Fruit fly (Drosophila melanogaster): ENCODE data around the gene CG17005.

The CG17005 gene

DNA sequence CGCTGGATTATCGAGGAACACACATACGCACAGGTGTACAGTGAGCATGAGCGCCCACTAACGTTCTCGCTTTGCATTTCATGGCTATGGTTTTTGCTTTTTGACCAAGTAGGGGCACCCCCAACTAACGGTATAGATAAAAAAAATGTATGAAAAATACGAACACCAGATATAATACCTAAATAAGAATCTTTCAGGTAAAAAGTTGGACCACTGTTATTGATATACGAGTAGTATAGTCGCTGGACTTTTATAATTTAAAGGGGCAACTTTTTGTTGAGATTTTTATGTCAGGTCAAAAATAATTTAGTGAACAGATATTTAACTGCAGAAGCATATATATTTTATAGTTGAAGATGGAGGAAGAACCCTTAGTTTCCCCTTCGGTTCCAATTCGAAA is at the start of gene CG17005:
CG17005 (plus strand) TSS at position 301 of the 400 bp plus-strand sequence.
- TF ChIP-seq sens (GFP tag) (peak; percentile 4), CG1233 (GFP tag; optimal IDR thresholded peaks at IDR 0.05) (no peak)

- peak; percentile 24 for TF ChIP-seq Ets65A (GFP tag)
- no peak for TF ChIP-seq rib (GFP tag; IDR thresholded peaks at IDR 0.05)
- no peak for TF ChIP-seq CG10274 (GFP tag; optimal IDR thresholded peaks at IDR 0.05)
- no peak for TF ChIP-seq CG12104 (GFP tag; optimal IDR thresholded peaks at IDR 0.05)
- TF ChIP-seq abd-A (tag; optimal IDR thresholded peaks at IDR 0.05) = peak; percentile 56
- TF ChIP-seq CG7372 (GFP tag; IDR thresholded peaks at IDR 0.05) = 0 out of 2 replicates have a peak, but pooled peaks have one; percentile 10
- 0 out of 2 replicates have a peak, but pooled peaks have one; percentile 5 for TF ChIP-seq Dref (GFP tag; IDR thresholded peaks at IDR 0.05)
- peak; percentile 77 for TF ChIP-seq scrt (GFP tag; optimal IDR thresholded peaks at IDR 0.05)
- peak; percentile 9 for TF ChIP-seq CG13894 (tag; optimal IDR thresholded peaks at IDR 0.05)
- no peak for TF ChIP-seq CG15696 (tag; optimal IDR thresholded peaks at IDR 0.05)
- no peak for TF ChIP-seq CG4707 (GFP tag; optimal IDR thresholded peaks at IDR 0.05)
Measured at dm6 chr2L:9321022-9321421, 6.5 kb upstream of the CG17005 start.

- TF ChIP-seq CTCF (GFP tag; optimal IDR thresholded peaks at IDR 0.05) (peak; percentile 52), CG3847 (GFP tag; IDR thresholded peaks at IDR 0.05) (peak; percentile 100), Jarid2 (GFP tag; optimal IDR thresholded peaks at IDR 0.05) (no peak), CG10431 (GFP tag; optimal IDR thresholded peaks at IDR 0.05) (no peak), Side (GFP tag; optimal IDR thresholded peaks at IDR 0.05) (no peak), fd3F (GFP tag; optimal IDR thresholded peaks at IDR 0.05) (no peak), CG7987 (GFP tag; optimal IDR thresholded peaks at IDR 0.05) (no peak), trh (GFP tag; optimal IDR thresholded peaks at IDR 0.05) (no peak), hth (optimal IDR thresholded peaks at IDR 0.05) (no peak), sima (GFP tag; optimal IDR thresholded peaks at IDR 0.05) (no peak), Rx (GFP tag; IDR thresholded peaks at IDR 0.05) (no peak), CG15269 (tag; optimal IDR thresholded peaks at IDR 0.05) (no peak), Mad (GFP tag; optimal IDR thresholded peaks at IDR 0.05) (no peak), CG11504 (tag; optimal IDR thresholded peaks at IDR 0.05) (no peak), gcm (GFP tag; optimal IDR thresholded peaks at IDR 0.05) (no peak), Dp (GFP tag; optimal IDR thresholded peaks at IDR 0.05) (peak; percentile 100), onecut (GFP tag; IDR thresholded peaks at IDR 0.05) (no peak), CG6791 (GFP tag; IDR thresholded peaks at IDR 0.05; ENCODE audit: partially characterized antibody) (peak; percentile 57; the same call in 2 of the 3 replicates), CG7271 (tag; optimal IDR thresholded peaks at IDR 0.05) (no peak), Atf6 (GFP tag; IDR thresholded peaks at IDR 0.05) (no peak), CoRest (tag; optimal IDR thresholded peaks at IDR 0.05) (no peak), fru (optimal IDR thresholded peaks at IDR 0.05) (no peak), cg (GFP tag; optimal IDR thresholded peaks at IDR 0.05) (no peak), bsh (GFP tag; optimal IDR thresholded peaks at IDR 0.05) (no peak), maf-S (GFP tag; optimal IDR thresholded peaks at IDR 0.05) (peak; percentile 1), stwl (tag; optimal IDR thresholded peaks at IDR 0.05) (peak; percentile 91), Rfx (GFP tag; IDR thresholded peaks at IDR 0.05) (no peak), slbo (GFP tag; IDR thresholded peaks at IDR 0.05) (no peak), Med (GFP tag) (no peak), al (GFP tag; IDR thresholded peaks at IDR 0.05) (no peak), sisA (GFP tag; IDR thresholded peaks at IDR 0.05) (no peak), pzg (GFP tag; optimal IDR thresholded peaks at IDR 0.05) (peak; percentile 96), Ets65A (GFP tag) (peak; percentile 94), ftz-f1 (GFP tag; optimal IDR thresholded peaks at IDR 0.05) (no peak), abd-A (tag; optimal IDR thresholded peaks at IDR 0.05) (no peak), Fer3 (tag; optimal IDR thresholded peaks at IDR 0.05) (no peak), CG12219 (GFP tag; optimal IDR thresholded peaks at IDR 0.05) (no peak), cwo (GFP tag; optimal IDR thresholded peaks at IDR 0.05) (no peak), Aef1 (GFP tag; IDR thresholded peaks at IDR 0.05) (no peak)
Measured at dm6 chr2L:9330628-9331027, 3.1 kb downstream of the CG17005 start, which contains the start of gene Cks30A. Gene Cks30A, plus strand, starts transcription at chr2L:9330763.

All from whole organism, embryonic.